Worm (Caenorhabditis elegans) whole organism, young adult: ENCODE measurements around the gene T06C12.9.

Source experiments
- C06A6.2 ChIP-seq: fragments of 200-800 bp; sonication (Bioruptor generic); conservative IDR thresholded peaks from 2 replicates; pipeline ENCODE4 v1.3.6; 2022; ENCODE audit warnings: missing genetic modification characterization, missing compliant biosample characterization
- aptf-2 ChIP-seq: fragments of 200-800 bp; sonication (Bioruptor generic); conservative IDR thresholded peaks from 2 replicates; pipeline ENCODE4 v1.3.6; 2022; ENCODE audit warnings: missing genetic modification reagents, missing genetic modification characterization, missing compliant biosample characterization
- ets-4 ChIP-seq: fragments of 200-800 bp; sonication (Bioruptor generic); optimal IDR thresholded peaks from 2 replicates; lab custom pipeline; 2018; ENCODE audit warnings: mild to moderate bottlenecking, missing genetic modification characterization, missing compliant biosample characterization
- unc-62 ChIP-seq: fragments of 150-350 bp; optimal IDR thresholded peaks from 2 replicates; lab custom pipeline; 2014; ENCODE audit warnings: missing biosample characterization, missing genetic modification reagents, missing genetic modification characterization

DNA sequence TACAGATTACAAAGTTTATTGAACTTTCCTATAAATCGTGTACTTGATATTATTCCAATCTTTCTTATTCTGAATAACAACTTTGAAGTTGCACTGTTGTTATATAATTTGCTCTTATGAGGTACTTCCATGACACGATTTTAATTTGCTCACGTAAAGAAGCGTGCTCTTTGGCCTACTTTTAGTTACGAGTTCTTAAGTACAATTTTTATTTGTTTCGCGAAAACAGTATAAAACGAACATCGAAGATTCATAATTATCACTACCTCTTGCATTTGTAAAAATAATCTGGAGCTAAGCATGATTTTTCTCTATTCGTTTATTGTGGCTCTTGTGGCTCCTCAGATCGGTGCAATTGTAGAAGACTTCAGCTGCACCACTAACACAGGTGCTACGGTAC is 27.8 kb upstream of the T06C12.9 start, which contains the start of gene F35E8.7:
- TF ChIP-seq ets-4 (GFP tag; lab: Kevin White, UChicago): no peak
- TF ChIP-seq aptf-2 (GFP tag; lab: Robert Waterston, UW): no peak
- TF ChIP-seq C06A6.2 (GFP tag; lab: Robert Waterston, UW): no peak
- no peak for TF ChIP-seq unc-62 (GFP tag; lab: Kevin White, UChicago)
